Fruit fly (Drosophila melanogaster): ENCODE results near the gene Grl36b.

Gene Grl36b

DNA sequence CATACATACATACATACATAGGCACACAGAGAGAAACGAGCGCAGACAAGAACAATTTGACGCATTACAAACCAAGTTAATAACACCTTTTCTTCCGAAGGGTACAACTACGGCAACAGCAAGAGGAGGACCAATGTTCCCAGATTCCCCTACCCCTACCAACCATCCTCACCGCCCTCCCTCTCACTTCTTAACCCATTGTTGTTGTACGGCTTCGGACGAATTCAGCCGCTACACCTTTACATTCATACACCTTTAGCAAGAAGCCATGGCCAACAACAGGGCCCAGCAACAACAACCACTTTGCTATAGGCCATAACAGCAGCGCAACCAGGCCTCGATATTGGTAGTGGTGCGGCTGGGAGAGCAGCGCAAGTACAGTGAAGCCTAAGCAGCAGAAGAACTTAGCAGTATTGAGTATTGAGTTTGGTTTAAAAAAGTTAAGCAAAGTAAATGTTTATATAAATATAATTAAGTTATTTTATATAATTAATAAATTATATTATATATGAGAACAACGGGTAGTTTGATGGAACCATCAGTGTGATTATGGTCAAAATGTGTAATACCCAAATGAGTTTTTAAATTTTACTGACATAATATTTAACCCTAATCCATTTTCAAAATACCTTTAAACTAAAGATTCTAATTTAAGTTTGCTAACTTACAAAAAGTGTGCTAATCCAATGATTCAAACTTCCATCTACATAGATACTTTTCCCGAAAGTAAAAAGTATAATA, 25.0 kb upstream of the Grl36b start (continued):
- TF ChIP-seq slp2 (GFP tag; optimal IDR thresholded peaks at IDR 0.05): no peak
- peak; percentile 19 for TF ChIP-seq CG13894 (tag; optimal IDR thresholded peaks at IDR 0.05)
- TF ChIP-seq seq (GFP tag; IDR thresholded peaks at IDR 0.05): no peak
- TF ChIP-seq CG12155 (GFP tag; optimal IDR thresholded peaks at IDR 0.05): no peak
- TF ChIP-seq E2f2 (GFP tag; IDR thresholded peaks at IDR 0.05): no peak; the same call in 1 of the 2 replicates
- no peak for TF ChIP-seq prd (optimal IDR thresholded peaks at IDR 0.05)
- TF ChIP-seq prd (GFP tag; IDR thresholded peaks at IDR 0.05): peak; percentile 68
- no peak for TF ChIP-seq CG30431 (GFP tag; optimal IDR thresholded peaks at IDR 0.05)
- no peak for TF ChIP-seq Dad (GFP tag; optimal IDR thresholded peaks at IDR 0.05)
- TF ChIP-seq CkIIα-i1 (GFP tag; IDR thresholded peaks at IDR 0.05): no peak
- peak; percentile 55 for TF ChIP-seq Sox100B (GFP tag; optimal IDR thresholded peaks at IDR 0.05)
- no peak for TF ChIP-seq Blimp-1 (GFP tag; optimal IDR thresholded peaks at IDR 0.05)
- TF ChIP-seq Antp (GFP tag; optimal IDR thresholded peaks at IDR 0.05): peak; percentile 52
- no peak for TF ChIP-seq fu2 (GFP tag; optimal IDR thresholded peaks at IDR 0.05)
- no peak for TF ChIP-seq CG2129 (GFP tag; IDR thresholded peaks at IDR 0.05; ENCODE audit: partially characterized antibody)
- peak; percentile 37; the same call in 1 of the 2 replicates for TF ChIP-seq CG4730 (GFP tag; IDR thresholded peaks at IDR 0.05)
- TF ChIP-seq fd102C (GFP tag; optimal IDR thresholded peaks at IDR 0.05): no peak
- peak; percentile 39 for TF ChIP-seq CG2712 (tag; optimal IDR thresholded peaks at IDR 0.05)
- no peak for TF ChIP-seq CG7928 (GFP tag; optimal IDR thresholded peaks at IDR 0.05)
- TF ChIP-seq Dek (tag; optimal IDR thresholded peaks at IDR 0.05): peak; percentile 15
- peak; percentile 46 for TF ChIP-seq Ptx1 (GFP tag; IDR thresholded peaks at IDR 0.05)
- 0 out of 2 replicates have a peak, but pooled peaks have one; percentile 49 for TF ChIP-seq CG14014 (GFP tag; IDR thresholded peaks at IDR 0.05)
- no peak for TF ChIP-seq trh (GFP tag; optimal IDR thresholded peaks at IDR 0.05)
- TF ChIP-seq CG4282 (GFP tag; optimal IDR thresholded peaks at IDR 0.05): no peak
- no peak for TF ChIP-seq CG43689 (GFP tag; IDR thresholded peaks at IDR 0.05)
- peak; percentile 65; the same call in 1 of the 2 replicates for TF ChIP-seq H2.0 (GFP tag; IDR thresholded peaks at IDR 0.05)
- TF ChIP-seq dpn (GFP tag; optimal IDR thresholded peaks at IDR 0.05): peak; percentile 8 to 41
- TF ChIP-seq MBD-R2 (GFP tag; IDR thresholded peaks at IDR 0.05): 0 out of 2 replicates have a peak, but pooled peaks have one; percentile 17
- TF ChIP-seq CG15601 (tag; optimal IDR thresholded peaks at IDR 0.05): no peak
- TF ChIP-seq CG17361 (GFP tag; IDR thresholded peaks at IDR 0.05): peak; percentile 58; the same call in 2 of the 3 replicates
- TF ChIP-seq ftz-f1 (GFP tag; optimal IDR thresholded peaks at IDR 0.05): peak; percentile 41
- no peak for TF ChIP-seq CG32767 (GFP tag; IDR thresholded peaks at IDR 0.05)
- no peak for TF ChIP-seq CrebB (tag; optimal IDR thresholded peaks at IDR 0.05)
- peak; percentile 1 for TF ChIP-seq da (GFP tag; optimal IDR thresholded peaks at IDR 0.05)
- TF ChIP-seq CG3726 (GFP tag; IDR thresholded peaks at IDR 0.05): no peak
- TF ChIP-seq Dll (GFP tag; IDR thresholded peaks at IDR 0.05; ENCODE audit: partially characterized antibody): no peak
- TF ChIP-seq unpg (GFP tag; optimal IDR thresholded peaks at IDR 0.05): peak; percentile 8
- no peak for TF ChIP-seq TFAM (GFP tag; optimal IDR thresholded peaks at IDR 0.05)
- TF ChIP-seq BtbVII (GFP tag; optimal IDR thresholded peaks at IDR 0.05): no peak
- no peak for TF ChIP-seq al (GFP tag; IDR thresholded peaks at IDR 0.05)
- peak; percentile 0 for TF ChIP-seq CG12391 (tag; optimal IDR thresholded peaks at IDR 0.05)
- TF ChIP-seq CG32532 (GFP tag; IDR thresholded peaks at IDR 0.05): peak; percentile 76
- TF ChIP-seq dysf (GFP tag; IDR thresholded peaks at IDR 0.05): peak; percentile 66; the same call in 2 of the 3 replicates
- no peak for TF ChIP-seq Hand (GFP tag; optimal IDR thresholded peaks at IDR 0.05)
- TF ChIP-seq ci (GFP tag; IDR thresholded peaks at IDR 0.05): peak; percentile 61; the same call in 1 of the 3 replicates
- TF ChIP-seq CG31441 (GFP tag; IDR thresholded peaks at IDR 0.05): peak; percentile 23; the same call in 1 of the 2 replicates
- TF ChIP-seq Xbp1 (GFP tag; optimal IDR thresholded peaks at IDR 0.05): peak; percentile 16
- TF ChIP-seq Chrac-16 (GFP tag; optimal IDR thresholded peaks at IDR 0.05): peak; percentile 11
- no peak for TF ChIP-seq eve (GFP tag; optimal IDR thresholded peaks at IDR 0.05)
- peak; percentile 12 for TF ChIP-seq CG4424 (GFP tag; optimal IDR thresholded peaks at IDR 0.05)
